Fruit fly (Drosophila melanogaster) Kc167 (cell line): ENCODE measurements around the gene CG43784.
"Not testable (repeated sequence)": the region's sequence is repeated elsewhere in the genome, so short reads cannot be mapped to it uniquely, and the experiment has no call there.

Experiments used
- insv ChIP-seq: fragments of >200 bp; optimal IDR thresholded peaks from 3 replicates; lab custom pipeline; 2018; ENCODE audit warnings: missing external identifiers
- psq ChIP-seq: fragments of >200 bp; optimal IDR thresholded peaks from 2 replicates; lab custom pipeline; 2017; ENCODE audit warnings: missing external identifiers
- ttk ChIP-seq: sonication (Bioruptor generic); optimal IDR thresholded peaks from 2 replicates; lab custom pipeline; 2017; ENCODE audit warnings: missing external identifiers

CG43784 gene

dm6 chrX:19910017-19910416 lies 48.1 kb downstream of the CG43784 start, which contains the start of gene CG45486:
Gene CG45486, minus strand, starts transcription at chrX:19910117.
- not testable (repeated sequence) for TF ChIP-seq ttk (lab: Kevin White, UChicago); insv (lab: Kevin White, UChicago); psq
